Worm (Caenorhabditis elegans) whole organism, young adult: ENCODE results near the gene myo-6.

Source experiments
- B0261.1 ChIP-seq: sonication (generic microtip); optimal IDR thresholded peaks from 2 replicates; lab custom pipeline; 2016; ENCODE audit warnings: mild to moderate bottlenecking, missing genetic modification characterization, moderate library complexity, missing compliant biosample characterization
- B0336.3 ChIP-seq: fragments of 200-800 bp; sonication (Bioruptor generic); IDR thresholded peaks from 2 replicates; pipeline ENCODE4 v1.3.6; 2022; ENCODE audit warnings: missing genetic modification characterization, missing compliant biosample characterization
- C06A6.2 ChIP-seq: fragments of 200-800 bp; sonication (Bioruptor generic); conservative IDR thresholded peaks from 2 replicates; pipeline ENCODE4 v1.3.6; 2022; ENCODE audit warnings: missing genetic modification characterization, missing compliant biosample characterization
- C17E4.6 ChIP-seq: fragments of 200-800 bp; sonication (Bioruptor generic); IDR thresholded peaks from 2 replicates; pipeline ENCODE4 v1.3.6; 2022; ENCODE audit warnings: missing genetic modification reagents, missing genetic modification characterization, missing compliant biosample characterization
- D2030.7 ChIP-seq: fragments of 200-800 bp; sonication (Bioruptor generic); IDR thresholded peaks from 2 replicates; pipeline ENCODE4 v1.3.6; 2022; ENCODE audit warnings: missing genetic modification reagents, missing genetic modification characterization, missing compliant biosample characterization
- F10E7.11 ChIP-seq: sonication (generic microtip); optimal IDR thresholded peaks from 2 replicates; lab custom pipeline; 2017; ENCODE audit warnings: mild to moderate bottlenecking, missing genetic modification characterization, moderate library complexity, missing compliant biosample characterization
- F37B4.10 ChIP-seq: fragments of 200-800 bp; sonication (Bioruptor generic); IDR thresholded peaks from 2 replicates; pipeline ENCODE4 v1.3.6; 2022; ENCODE audit warnings: missing genetic modification characterization, missing compliant biosample characterization
- F39B2.1 ChIP-seq: fragments of 200-800 bp; sonication (Bioruptor generic); IDR thresholded peaks from 2 replicates; pipeline ENCODE4 v1.3.6; 2022; ENCODE audit warnings: missing genetic modification reagents, missing genetic modification characterization, missing compliant biosample characterization
- F49E8.2 ChIP-seq: sonication (generic microtip); optimal IDR thresholded peaks from 3 replicates; lab custom pipeline; 2017; ENCODE audit warnings: missing genetic modification characterization, mild to moderate bottlenecking, missing compliant biosample characterization, antibody characterized with exemption, moderate library complexity; ENCODE audit not compliant: insufficient read depth
- K11D2.4 ChIP-seq: fragments of 200-800 bp; sonication (Bioruptor generic); IDR thresholded peaks from 2 replicates; pipeline ENCODE4 v1.3.6; 2022; ENCODE audit warnings: missing genetic modification reagents, missing genetic modification characterization, missing compliant biosample characterization
- T26A5.8 ChIP-seq: sonication (generic microtip); optimal IDR thresholded peaks from 2 replicates; lab custom pipeline; 2016; ENCODE audit warnings: missing genetic modification characterization, missing compliant biosample characterization
- Y56A3A.18 ChIP-seq: fragments of 200-800 bp; sonication (Bioruptor generic); IDR thresholded peaks from 2 replicates; pipeline ENCODE4 v1.3.6; 2022; ENCODE audit warnings: missing genetic modification reagents, missing genetic modification characterization, missing compliant biosample characterization
- Y67H2A.10 ChIP-seq: fragments of 200-800 bp; sonication (Bioruptor generic); conservative IDR thresholded peaks from 2 replicates; pipeline ENCODE4 v1.3.6; 2022; ENCODE audit warnings: missing genetic modification reagents, missing genetic modification characterization, missing compliant biosample characterization
- athp-1 ChIP-seq: sonication (generic microtip); optimal IDR thresholded peaks from 2 replicates; lab custom pipeline; 2017; ENCODE audit warnings: mild to moderate bottlenecking, missing genetic modification characterization, missing compliant biosample characterization
- attf-3 ChIP-seq: fragments of 200-800 bp; sonication (Bioruptor generic); conservative IDR thresholded peaks from 2 replicates; pipeline ENCODE4 v1.3.6; 2022; ENCODE audit warnings: missing genetic modification reagents, missing genetic modification characterization, missing compliant biosample characterization
- ceh-40 ChIP-seq: fragments of 200-800 bp; sonication (Bioruptor generic); IDR thresholded peaks from 2 replicates; pipeline ENCODE4 v1.3.6; 2022; ENCODE audit warnings: missing genetic modification characterization, missing compliant biosample characterization
- chd-7 ChIP-seq: sonication (generic microtip); optimal IDR thresholded peaks from 2 replicates; lab custom pipeline; 2016; ENCODE audit warnings: mild to moderate bottlenecking, missing genetic modification characterization, moderate library complexity, missing compliant biosample characterization
- die-1 ChIP-seq: sonication (generic microtip); optimal IDR thresholded peaks from 2 replicates; lab custom pipeline; 2016; ENCODE audit warnings: missing genotype, mild to moderate bottlenecking, missing genetic modification characterization, missing compliant biosample characterization
- dox-1 ChIP-seq: fragments of 200-800 bp; sonication (Bioruptor generic); IDR thresholded peaks from 2 replicates; pipeline ENCODE4 v1.3.6; 2022; ENCODE audit warnings: missing genetic modification reagents, missing genetic modification characterization, missing compliant biosample characterization
- efl-1 ChIP-seq: fragments of 150-350 bp; optimal IDR thresholded peaks from 2 replicates; lab custom pipeline; 2014; ENCODE audit warnings: missing biosample characterization, missing genetic modification reagents, missing genetic modification characterization
- egl-18 ChIP-seq: fragments of 200-800 bp; sonication (Bioruptor generic); IDR thresholded peaks from 2 replicates; pipeline ENCODE4 v1.3.6; 2022; ENCODE audit warnings: missing genetic modification reagents, missing genetic modification characterization, missing compliant biosample characterization
- egrh-3 ChIP-seq: fragments of 200-800 bp; sonication (Bioruptor generic); IDR thresholded peaks from 2 replicates; pipeline ENCODE4 v1.3.6; 2022; ENCODE audit warnings: missing genetic modification reagents, missing genetic modification characterization, missing compliant biosample characterization
- ekl-4 ChIP-seq: fragments of 200-800 bp; sonication (Bioruptor generic); IDR thresholded peaks from 2 replicates; pipeline ENCODE4 v1.3.6; 2022; ENCODE audit warnings: missing genetic modification reagents, missing genetic modification characterization, missing compliant biosample characterization
- fkh-3 ChIP-seq: sonication (generic microtip); optimal IDR thresholded peaks from 2 replicates; lab custom pipeline; 2016; ENCODE audit warnings: mild to moderate bottlenecking, missing genetic modification characterization, missing compliant biosample characterization
- him-1 ChIP-seq: sonication (generic microtip); optimal IDR thresholded peaks from 2 replicates; lab custom pipeline; 2016; ENCODE audit warnings: missing genotype, missing genetic modification reagents, missing genetic modification characterization, missing compliant biosample characterization
- hlh-12 ChIP-seq: sonication (generic microtip); optimal IDR thresholded peaks from 2 replicates; lab custom pipeline; 2016; ENCODE audit warnings: missing genetic modification characterization, missing compliant biosample characterization
- lag-1 ChIP-seq: fragments of 200-800 bp; sonication (Bioruptor generic); IDR thresholded peaks from 2 replicates; pipeline ENCODE4 v1.3.6; 2022; ENCODE audit warnings: missing genetic modification reagents, missing genetic modification characterization, missing compliant biosample characterization
- let-607 ChIP-seq, 2 experiments: fragments of 200-800 bp in 1 of 2; sonication (Bioruptor generic) in 1 of 2; sonication (generic microtip) in 1 of 2; optimal IDR thresholded peaks; 2 replicates each; lab custom pipeline; 2016 to 2018; ENCODE audit warnings: mild to moderate bottlenecking in 2 of 2, missing compliant biosample characterization in 2 of 2, missing genetic modification characterization in 2 of 2, moderate library complexity in 2 of 2, missing genotype in 1 of 2
- lin-54 ChIP-seq: fragments of 200-800 bp; sonication (Bioruptor generic); optimal IDR thresholded peaks from 2 replicates; lab custom pipeline; 2018; ENCODE audit warnings: mild to moderate bottlenecking, missing genetic modification characterization, missing compliant biosample characterization
- lsl-1 ChIP-seq: fragments of 200-800 bp; sonication (Bioruptor generic); optimal IDR thresholded peaks from 2 replicates; lab custom pipeline; 2018; ENCODE audit warnings: mild to moderate bottlenecking, missing genetic modification characterization, moderate library complexity, missing compliant biosample characterization
- lsy-27 ChIP-seq: sonication (generic microtip); optimal IDR thresholded peaks from 2 replicates; lab custom pipeline; 2017; ENCODE audit warnings: missing genetic modification characterization, mild to moderate bottlenecking, missing compliant biosample characterization, antibody characterized with exemption, missing genotype, borderline replicate concordance; ENCODE audit not compliant: insufficient read depth
- mel-28 ChIP-seq: sonication (generic microtip); optimal IDR thresholded peaks from 2 replicates; lab custom pipeline; 2016; ENCODE audit warnings: borderline replicate concordance, mild to moderate bottlenecking, missing genetic modification characterization, missing compliant biosample characterization
- nhr-120 ChIP-seq: fragments of 200-800 bp; sonication (Bioruptor generic); IDR thresholded peaks from 2 replicates; pipeline ENCODE4 v1.3.6; 2022; ENCODE audit warnings: missing genetic modification characterization, missing compliant biosample characterization
- nhr-179 ChIP-seq: sonication (generic microtip); optimal IDR thresholded peaks from 2 replicates; lab custom pipeline; 2016; ENCODE audit warnings: mild to moderate bottlenecking, missing genetic modification characterization, missing compliant biosample characterization
- pbrm-1 ChIP-seq: fragments of 200-800 bp; sonication (Bioruptor generic); IDR thresholded peaks from 2 replicates; pipeline ENCODE4 v1.3.6; 2022; ENCODE audit warnings: missing genetic modification reagents, missing genetic modification characterization, missing compliant biosample characterization
- repo-1 ChIP-seq: sonication (generic microtip); optimal IDR thresholded peaks from 2 replicates; lab custom pipeline; 2017; ENCODE audit warnings: mild to moderate bottlenecking, missing genetic modification characterization, missing compliant biosample characterization
- sea-2 ChIP-seq: fragments of 200-800 bp; sonication (Bioruptor generic); IDR thresholded peaks from 2 replicates; pipeline ENCODE4 v1.3.6; 2022; ENCODE audit warnings: missing genetic modification characterization, missing compliant biosample characterization
- snpc-1.1 ChIP-seq: sonication (generic microtip); optimal IDR thresholded peaks from 2 replicates; lab custom pipeline; 2017; ENCODE audit warnings: missing genetic modification characterization, mild to moderate bottlenecking, missing compliant biosample characterization, antibody characterized with exemption, moderate library complexity, missing genotype, missing genetic modification reagents; ENCODE audit not compliant: insufficient read depth
- snpc-1.3 ChIP-seq: sonication (generic microtip); optimal IDR thresholded peaks from 2 replicates; lab custom pipeline; 2017; ENCODE audit warnings: missing genetic modification characterization, mild to moderate bottlenecking, missing compliant biosample characterization, antibody characterized with exemption, moderate library complexity, missing genotype, missing genetic modification reagents; ENCODE audit not compliant: insufficient read depth
- snpc-3.4 ChIP-seq: sonication (generic microtip); optimal IDR thresholded peaks from 2 replicates; lab custom pipeline; 2017; ENCODE audit warnings: missing genetic modification characterization, mild to moderate bottlenecking, missing compliant biosample characterization, antibody characterized with exemption, moderate library complexity, missing genotype, missing genetic modification reagents
- snpc-4 ChIP-seq, 5 experiments: fragments of 150-350 bp in 1 of 5; sonication (generic microtip) in 4 of 5; optimal IDR thresholded peaks; 2 replicates each; lab custom pipeline; 2014 to 2018; ENCODE audit warnings: missing genetic modification characterization in 5 of 5, missing biosample characterization in 3 of 5, antibody characterized with exemption in 2 of 5, mild to moderate bottlenecking in 2 of 5, missing compliant biosample characterization in 2 of 5, missing genotype in 2 of 5, moderate library complexity in 2 of 5, missing genetic modification reagents in 1 of 5
- xnd-1 ChIP-seq: sonication (generic microtip); optimal IDR thresholded peaks from 2 replicates; lab custom pipeline; 2016; ENCODE audit warnings: missing genotype, missing genetic modification reagents, missing genetic modification characterization, missing compliant biosample characterization
- zim-3 ChIP-seq: sonication (generic microtip); optimal IDR thresholded peaks from 2 replicates; lab custom pipeline; 2017; ENCODE audit warnings: mild to moderate bottlenecking, missing genetic modification characterization, moderate library complexity, missing compliant biosample characterization
- ztf-18 ChIP-seq: sonication (generic microtip); optimal IDR thresholded peaks from 2 replicates; lab custom pipeline; 2016; ENCODE audit warnings: missing genotype, mild to moderate bottlenecking, missing genetic modification characterization, missing compliant biosample characterization
- ztf-25 ChIP-seq: fragments of 200-800 bp; sonication (Bioruptor generic); IDR thresholded peaks from 2 replicates; pipeline ENCODE4 v1.3.6; 2022; ENCODE audit warnings: missing genetic modification reagents, missing genetic modification characterization, missing compliant biosample characterization
- ztf-26 ChIP-seq: sonication (generic microtip); optimal IDR thresholded peaks from 2 replicates; lab custom pipeline; 2017; ENCODE audit warnings: missing genetic modification characterization, missing compliant biosample characterization
- ztf-28 ChIP-seq: fragments of 200-800 bp; sonication (Bioruptor generic); IDR thresholded peaks from 2 replicates; pipeline ENCODE4 v1.3.6; 2022; ENCODE audit warnings: missing genetic modification reagents, missing genetic modification characterization, missing compliant biosample characterization

Gene myo-6

ce11 chrIII:13411202-13411601, 1.6 kb downstream of the myo-6 start (continued):
- peak; percentile 78 for TF ChIP-seq zim-3 (tag; lab: Kevin White, UChicago)
- peak; percentile 40 for TF ChIP-seq F49E8.2 (tag; lab: Kevin White, UChicago)
- TF ChIP-seq egrh-3 (GFP tag; lab: Robert Waterston, UW) = no peak
- TF ChIP-seq Y56A3A.18 (GFP tag; lab: Robert Waterston, UW) = no peak
- no peak for TF ChIP-seq snpc-1.1 (tag; lab: Kevin White, UChicago)
- TF ChIP-seq T26A5.8 (tag; lab: Kevin White, UChicago) = no peak
- TF ChIP-seq ztf-18 (tag; lab: Kevin White, UChicago) = peak; percentile 51
- no peak for TF ChIP-seq C17E4.6 (GFP tag; lab: Robert Waterston, UW)
- no peak for TF ChIP-seq ekl-4 (GFP tag; lab: Robert Waterston, UW)
- no peak for TF ChIP-seq ceh-40 (GFP tag; lab: Robert Waterston, UW)
- peak; percentile 55 for TF ChIP-seq snpc-1.3 (tag; lab: Kevin White, UChicago)
- TF ChIP-seq pbrm-1 (GFP tag; lab: Robert Waterston, UW) = no peak
- TF ChIP-seq B0261.1 (tag; lab: Kevin White, UChicago) = peak; percentile 65

- 0 out of 2 replicates have a peak, but pooled peaks have one; percentile 21 for TF ChIP-seq D2030.7
- TF ChIP-seq F10E7.11 = no peak
- TF ChIP-seq let-607 (tag; optimal IDR thresholded peaks at IDR 0.05; lab: Kevin White, UChicago) = no peak
- TF ChIP-seq ekl-4 (GFP tag; lab: Robert Waterston, UW) = no peak
- TF ChIP-seq him-1 (tag; lab: Kevin White, UChicago) = no peak
- no peak for TF ChIP-seq hlh-12
- TF ChIP-seq Y67H2A.10 = no peak
- no peak for TF ChIP-seq dox-1 (GFP tag; lab: Robert Waterston, UW)
- no peak for TF ChIP-seq nhr-179 (tag; lab: Kevin White, UChicago)
- TF ChIP-seq die-1 = peak; percentile 76
- TF ChIP-seq efl-1 (GFP tag; lab: Kevin White, UChicago) = peak; percentile 43
- no peak for TF ChIP-seq K11D2.4 (GFP tag; lab: Robert Waterston, UW)
- no peak for TF ChIP-seq repo-1 (tag; lab: Kevin White, UChicago)
- TF ChIP-seq lin-54 (GFP tag; lab: Kevin White, UChicago) = no peak
- no peak for TF ChIP-seq egl-18
- TF ChIP-seq xnd-1 (tag; lab: Kevin White, UChicago) = peak; percentile 34
- no peak for TF ChIP-seq mel-28 (tag; lab: Kevin White, UChicago)
- TF ChIP-seq chd-7 (tag; lab: Kevin White, UChicago) = no peak
- no peak for TF ChIP-seq snpc-3.4 (tag; lab: Kevin White, UChicago)
- TF ChIP-seq ztf-26 (tag; lab: Kevin White, UChicago) = no peak
- no peak for TF ChIP-seq F37B4.10 (GFP tag; lab: Robert Waterston, UW)
- no peak for TF ChIP-seq sea-2 (GFP tag; lab: Robert Waterston, UW)
- no peak for TF ChIP-seq nhr-120
- no peak for TF ChIP-seq B0336.3 (GFP tag; lab: Robert Waterston, UW)
- no peak for TF ChIP-seq lsy-27 (tag; lab: Kevin White, UChicago)
- TF ChIP-seq attf-3 (GFP tag; lab: Robert Waterston, UW) = no peak
- no peak for TF ChIP-seq lag-1 (GFP tag; lab: Robert Waterston, UW)
- TF ChIP-seq athp-1 = no peak
- TF ChIP-seq fkh-3 (tag; lab: Kevin White, UChicago) = no peak
- TF ChIP-seq C06A6.2 (GFP tag; lab: Robert Waterston, UW) = no peak
- TF ChIP-seq F39B2.1 (GFP tag; lab: Robert Waterston, UW) = no peak
- no peak for TF ChIP-seq ztf-25
- no peak for TF ChIP-seq ztf-28 (GFP tag; lab: Robert Waterston, UW)
- TF ChIP-seq snpc-4 (GFP tag; optimal IDR thresholded peaks at IDR 0.05; lab: Kevin White, UChicago) = no peak
- TF ChIP-seq snpc-4 (tag; optimal IDR thresholded peaks at IDR 0.05; lab: Kevin White, UChicago) = no peak
- TF ChIP-seq lsl-1 (GFP tag; lab: Kevin White, UChicago) = peak; percentile 3
Observed at ce11 chrIII:13418975-13419374, 9.4 kb downstream of the myo-6 start.
